Fruit fly (Drosophila melanogaster) whole organism, embryonic: ENCODE data around the gene Alg12.

Experiments used
- ATbp ChIP-seq: fragments of 200-800 bp; sonication (Bioruptor generic); optimal IDR thresholded peaks from 2 replicates; lab custom pipeline; 2017; ENCODE audit warnings: missing biosample characterization, mild to moderate bottlenecking, missing genetic modification characterization, missing genetic modification reagents
- Aef1 ChIP-seq: fragments of 200-800 bp; sonication (Bioruptor generic); IDR thresholded peaks from 3 replicates; pipeline ENCODE4 v1.3.6; 2022; ENCODE audit warnings: missing biosample characterization, missing genetic modification characterization
- CG13123 ChIP-seq: fragments of 200-800 bp; sonication (Bioruptor generic); optimal IDR thresholded peaks from 2 replicates; lab custom pipeline; 2016; ENCODE audit warnings: missing biosample characterization, missing genetic modification characterization
- CG13624 ChIP-seq: fragments of 200-800 bp; sonication (Bioruptor generic); optimal IDR thresholded peaks from 2 replicates; lab custom pipeline; 2016; ENCODE audit warnings: missing biosample characterization, missing genetic modification characterization
- CG13775 ChIP-seq: fragments of 200-800 bp; sonication (Bioruptor generic); optimal IDR thresholded peaks from 3 replicates; lab custom pipeline; 2017; ENCODE audit warnings: missing biosample characterization, mild to moderate bottlenecking, missing genetic modification characterization
- CG14441 ChIP-seq: fragments of 200-800 bp; sonication (Bioruptor generic); IDR thresholded peaks from 2 replicates; pipeline ENCODE4 v1.3.6; 2022; ENCODE audit warnings: missing biosample characterization, missing genetic modification characterization
- CG14667 ChIP-seq: fragments of 200-800 bp; sonication (Bioruptor generic); IDR thresholded peaks from 2 replicates; pipeline ENCODE4 v1.3.6; 2022; ENCODE audit warnings: missing biosample characterization, missing genetic modification characterization
- CG17829 ChIP-seq: fragments of 200-800 bp; optimal IDR thresholded peaks from 2 replicates; lab custom pipeline; 2019; ENCODE audit warnings: missing biosample characterization, mild to moderate bottlenecking, missing genetic modification characterization, moderate library complexity
- CG17912 ChIP-seq: fragments of 200-800 bp; sonication (Bioruptor generic); optimal IDR thresholded peaks from 2 replicates; lab custom pipeline; 2018; ENCODE audit warnings: missing biosample characterization, mild to moderate bottlenecking, missing genetic modification characterization
- CG2120 ChIP-seq: fragments of 200-800 bp; sonication (Bioruptor generic); optimal IDR thresholded peaks from 3 replicates; lab custom pipeline; 2016; ENCODE audit warnings: missing biosample characterization, missing genetic modification characterization
- CG2129 ChIP-seq: fragments of 200-800 bp; sonication (Bioruptor generic); IDR thresholded peaks from 2 replicates; pipeline ENCODE4 v1.3.6; 2022; ENCODE audit warnings: missing biosample characterization, missing genetic modification characterization; ENCODE audit not compliant: partially characterized antibody
- CG31365 ChIP-seq: fragments of 200-800 bp; sonication (Bioruptor generic); optimal IDR thresholded peaks from 2 replicates; lab custom pipeline; 2018; ENCODE audit warnings: missing biosample characterization, mild to moderate bottlenecking, missing genetic modification characterization
- CG33557 ChIP-seq: fragments of 200-800 bp; sonication (Bioruptor generic); optimal IDR thresholded peaks from 2 replicates; lab custom pipeline; 2019; ENCODE audit warnings: missing biosample characterization, mild to moderate bottlenecking, missing genetic modification characterization, moderate library complexity
- CG6683 ChIP-seq: fragments of 200-800 bp; sonication (Bioruptor generic); optimal IDR thresholded peaks from 2 replicates; lab custom pipeline; 2017; ENCODE audit warnings: missing biosample characterization, mild to moderate bottlenecking, missing genetic modification characterization, missing genetic modification reagents
- CG6791 ChIP-seq: fragments of 200-800 bp; sonication (Bioruptor generic); IDR thresholded peaks from 3 replicates; pipeline ENCODE4 v1.3.6; 2022; ENCODE audit warnings: missing biosample characterization, missing genetic modification characterization; ENCODE audit not compliant: partially characterized antibody
- CG7786 ChIP-seq: fragments of 200-800 bp; sonication (Bioruptor generic); optimal IDR thresholded peaks from 2 replicates; lab custom pipeline; 2016; ENCODE audit warnings: missing biosample characterization, missing genetic modification characterization
- CG7839 ChIP-seq: fragments of 200-800 bp; sonication (Bioruptor generic); optimal IDR thresholded peaks from 3 replicates; lab custom pipeline; 2018; ENCODE audit warnings: missing biosample characterization, mild to moderate bottlenecking, missing genetic modification characterization, moderate library complexity
- CG7963 ChIP-seq: fragments of 200-800 bp; sonication (Bioruptor generic); IDR thresholded peaks from 3 replicates; pipeline ENCODE4 v1.3.6; 2022; ENCODE audit warnings: missing biosample characterization, missing genetic modification characterization; ENCODE audit not compliant: partially characterized antibody
- CG9797 ChIP-seq: fragments of 200-800 bp; sonication (Bioruptor generic); optimal IDR thresholded peaks from 3 replicates; lab custom pipeline; 2018; ENCODE audit warnings: missing biosample characterization, mild to moderate bottlenecking, missing genetic modification characterization
- CoRest ChIP-seq: fragments of 200-800 bp; sonication (Bioruptor generic); optimal IDR thresholded peaks from 3 replicates; lab custom pipeline; 2018; ENCODE audit warnings: missing biosample characterization, mild to moderate bottlenecking, missing genetic modification characterization, moderate library complexity
- D19B ChIP-seq: fragments of 200-800 bp; sonication (Bioruptor generic); optimal IDR thresholded peaks from 2 replicates; lab custom pipeline; 2017; ENCODE audit warnings: missing biosample characterization, mild to moderate bottlenecking, missing genetic modification characterization
- Doc2 ChIP-seq: fragments of 200-800 bp; sonication (Bioruptor generic); IDR thresholded peaks from 2 replicates; pipeline ENCODE4 v1.3.6; 2022; ENCODE audit warnings: missing biosample characterization, missing genetic modification characterization
- ERR ChIP-seq: fragments of 200-800 bp; sonication (Bioruptor generic); optimal IDR thresholded peaks from 2 replicates; lab custom pipeline; 2016; ENCODE audit warnings: missing biosample characterization, missing genetic modification characterization
- Ets97D ChIP-seq: fragments of 200-800 bp; sonication (Bioruptor generic); optimal IDR thresholded peaks from 3 replicates; lab custom pipeline; 2016; ENCODE audit warnings: missing biosample characterization, missing genetic modification characterization
- Fer3 ChIP-seq: fragments of 200-800 bp; sonication (Bioruptor generic); optimal IDR thresholded peaks from 2 replicates; lab custom pipeline; 2018; ENCODE audit warnings: missing biosample characterization, mild to moderate bottlenecking, missing genetic modification characterization, moderate library complexity
- Oaz ChIP-seq: fragments of 200-800 bp; sonication (Bioruptor generic); IDR thresholded peaks from 2 replicates; pipeline ENCODE4 v1.3.6; 2022; ENCODE audit warnings: missing biosample characterization, missing genetic modification characterization
- PHDP ChIP-seq: fragments of 200-800 bp; sonication (Bioruptor generic); optimal IDR thresholded peaks from 3 replicates; lab custom pipeline; 2018; ENCODE audit warnings: missing biosample characterization, mild to moderate bottlenecking, missing genetic modification characterization, moderate library complexity
- Scr ChIP-seq: fragments of 200-800 bp; sonication (Bioruptor generic); IDR thresholded peaks from 2 replicates; pipeline ENCODE4 v1.3.6; 2022; ENCODE audit warnings: missing biosample characterization, missing genetic modification characterization; ENCODE audit not compliant: partially characterized antibody
- Ssrp ChIP-seq: fragments of 200-800 bp; sonication (Bioruptor generic); optimal IDR thresholded peaks from 2 replicates; lab custom pipeline; 2018; ENCODE audit warnings: missing biosample characterization, mild to moderate bottlenecking, missing genetic modification characterization, moderate library complexity
- Trl ChIP-seq, 3 experiments: fragments of >200 bp in 2 of 3; fragments of 200-800 bp in 1 of 3; sonication (Bioruptor generic) in 1 of 3; optimal IDR thresholded peaks; 2 replicates in 1 of 3; 3 replicates in 2 of 3; lab custom pipeline; 2016 to 2017; ENCODE audit warnings: missing biosample characterization in 1 of 3, missing genetic modification characterization in 1 of 3
- Xbp1 ChIP-seq: fragments of 200-800 bp; sonication (Bioruptor generic); optimal IDR thresholded peaks from 3 replicates; lab custom pipeline; 2016; ENCODE audit warnings: missing biosample characterization, mild to moderate bottlenecking, missing genetic modification characterization
- ato ChIP-seq: fragments of 200-800 bp; sonication (Bioruptor generic); IDR thresholded peaks from 2 replicates; pipeline ENCODE4 v1.3.6; 2022; ENCODE audit warnings: missing biosample characterization, missing genetic modification characterization; ENCODE audit not compliant: partially characterized antibody
- chif ChIP-seq, 2 experiments: fragments of 200-800 bp; sonication (Bioruptor generic); optimal IDR thresholded peaks; 3 replicates each; lab custom pipeline; 2016; ENCODE audit warnings: missing biosample characterization in 2 of 2, missing genetic modification characterization in 2 of 2
- croc ChIP-seq: fragments of 200-800 bp; sonication (Bioruptor generic); conservative IDR thresholded peaks from 3 replicates; pipeline ENCODE4 v1.3.6; 2022; ENCODE audit warnings: missing biosample characterization, missing genetic modification characterization
- crp ChIP-seq, 2 experiments: fragments of 200-800 bp; sonication (Bioruptor generic); optimal IDR thresholded peaks; 2 replicates in 1 of 2; 3 replicates in 1 of 2; lab custom pipeline; 2017; ENCODE audit warnings: missing biosample characterization in 2 of 2, missing genetic modification characterization in 2 of 2, mild to moderate bottlenecking in 1 of 2, moderate library complexity in 1 of 2
- fu2 ChIP-seq: fragments of 200-800 bp; sonication (Bioruptor generic); optimal IDR thresholded peaks from 2 replicates; lab custom pipeline; 2016; ENCODE audit warnings: missing biosample characterization, missing genetic modification characterization
- gcm ChIP-seq: fragments of 200-800 bp; sonication (Bioruptor generic); optimal IDR thresholded peaks from 2 replicates; lab custom pipeline; 2019; ENCODE audit warnings: missing biosample characterization, mild to moderate bottlenecking, missing genetic modification characterization, moderate library complexity
- hbn ChIP-seq: fragments of 200-800 bp; sonication (Bioruptor generic); IDR thresholded peaks from 2 replicates; pipeline ENCODE4 v1.3.6; 2022; ENCODE audit warnings: missing biosample characterization, missing genetic modification characterization; ENCODE audit not compliant: partially characterized antibody
- her ChIP-seq: fragments of 200-800 bp; sonication (Bioruptor generic); optimal IDR thresholded peaks from 2 replicates; lab custom pipeline; 2016; ENCODE audit warnings: missing biosample characterization, missing genetic modification characterization
- mirr ChIP-seq: fragments of 200-800 bp; sonication (Bioruptor generic); optimal IDR thresholded peaks from 3 replicates; lab custom pipeline; 2018; ENCODE audit warnings: missing biosample characterization, mild to moderate bottlenecking, missing genetic modification characterization
- nau ChIP-seq: fragments of 200-800 bp; sonication (Bioruptor generic); optimal IDR thresholded peaks from 3 replicates; lab custom pipeline; 2017; ENCODE audit warnings: missing biosample characterization, mild to moderate bottlenecking, missing genetic modification characterization, missing genetic modification reagents
- nerfin-2 ChIP-seq: fragments of 200-800 bp; sonication (Bioruptor generic); IDR thresholded peaks from 2 replicates; pipeline ENCODE4 v1.3.6; 2022; ENCODE audit warnings: missing biosample characterization, missing genetic modification characterization; ENCODE audit not compliant: partially characterized antibody
- nmo ChIP-seq: fragments of 200-800 bp; sonication (Bioruptor generic); optimal IDR thresholded peaks from 2 replicates; lab custom pipeline; 2018; ENCODE audit warnings: missing biosample characterization, mild to moderate bottlenecking, missing genetic modification characterization, moderate library complexity
- pan ChIP-seq, 4 experiments: fragments of >200 bp in 3 of 4; fragments of 200-800 bp in 1 of 4; sonication (Bioruptor generic) in 1 of 4; optimal IDR thresholded peaks in 3 of 4; IDR thresholded peaks in 1 of 4; 2 replicates each; pipeline versions ENCODE4 v1.3.6 to Lab custom; 2017 to 2022; ENCODE audit warnings: missing biosample characterization in 2 of 4, missing genetic modification characterization in 2 of 4, mixed read lengths in 1 of 4
- pum ChIP-seq: fragments of 200-800 bp; sonication (Bioruptor generic); optimal IDR thresholded peaks from 2 replicates; lab custom pipeline; 2016; ENCODE audit warnings: missing biosample characterization, missing genetic modification characterization
- stwl ChIP-seq: fragments of 200-800 bp; sonication (Bioruptor generic); optimal IDR thresholded peaks from 3 replicates; lab custom pipeline; 2018; ENCODE audit warnings: missing biosample characterization, mild to moderate bottlenecking, missing genetic modification characterization, moderate library complexity
- sug ChIP-seq: fragments of 200-800 bp; optimal IDR thresholded peaks from 2 replicates; lab custom pipeline; 2019; ENCODE audit warnings: missing biosample characterization, mild to moderate bottlenecking, missing genetic modification characterization, moderate library complexity
- vfl ChIP-seq: fragments of 200-800 bp; sonication (Bioruptor generic); optimal IDR thresholded peaks from 2 replicates; lab custom pipeline; 2016; ENCODE audit warnings: missing biosample characterization, missing genetic modification characterization
- vvl ChIP-seq: fragments of 200-800 bp; sonication (Bioruptor generic); IDR thresholded peaks from 2 replicates; pipeline ENCODE4 v1.3.6; 2022; ENCODE audit warnings: missing biosample characterization, missing genetic modification characterization

Gene Alg12

DNA sequence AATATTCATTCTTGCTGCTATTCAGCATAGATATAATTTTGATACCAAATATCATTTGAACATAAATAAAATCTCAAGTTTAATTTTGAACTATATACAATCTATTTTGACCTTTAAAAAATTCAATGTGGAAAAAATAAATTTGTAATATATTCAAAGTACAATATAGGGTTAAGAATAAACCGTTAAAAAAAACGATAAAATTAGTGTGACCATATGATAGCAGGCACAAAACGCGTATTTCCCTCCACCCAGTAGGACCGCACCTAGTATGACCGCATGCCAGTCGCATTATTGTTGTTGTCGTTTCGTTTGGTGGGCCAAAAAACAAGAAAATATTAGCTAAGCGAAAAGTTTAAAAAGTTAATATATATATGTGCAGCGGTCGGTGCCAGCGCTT, 36.7 kb downstream of the Alg12 start, which contains the start of gene CG8516 (continued):
- TF ChIP-seq fu2 (GFP tag; lab: Kevin White, UChicago) (no peak), pum (GFP tag; lab: Kevin White, UChicago) (no peak), CG14667 (GFP tag; lab: Robert Waterston, UW) (no peak), PHDP (tag; lab: Kevin White, UChicago) (peak; percentile 6), nmo (GFP tag; lab: Kevin White, UChicago) (peak; percentile 36), Aef1 (GFP tag; lab: Robert Waterston, UW) (peak; percentile 67), CG2129 (GFP tag; lab: Robert Waterston, UW) (no peak), CG2120 (GFP tag; lab: Kevin White, UChicago) (peak; percentile 41), CG7786 (GFP tag; lab: Kevin White, UChicago) (no peak), vvl (GFP tag; lab: Robert Waterston, UW) (peak; percentile 32; the same call in 1 of the 2 replicates), nau (no peak), CG13775 (GFP tag; lab: Kevin White, UChicago) (no peak), Oaz (GFP tag; lab: Robert Waterston, UW) (no peak), CG17829 (tag; lab: Kevin White, UChicago) (peak; percentile 39), crp (GFP tag; optimal IDR thresholded peaks at IDR 0.05; lab: Kevin White, UChicago) (no peak), gcm (GFP tag; lab: Kevin White, UChicago) (no peak), Xbp1 (GFP tag; lab: Kevin White, UChicago) (no peak), chif (GFP tag; optimal IDR thresholded peaks at IDR 0.05; lab: Kevin White, UChicago) (no peak), her (GFP tag; lab: Kevin White, UChicago) (no peak), CG31365 (tag; lab: Kevin White, UChicago) (no peak), Ssrp (tag; lab: Kevin White, UChicago) (no peak), sug (tag; lab: Kevin White, UChicago) (peak; percentile 32), CG6791 (GFP tag; lab: Robert Waterston, UW) (no peak), CG9797 (GFP tag; lab: Kevin White, UChicago) (peak; percentile 93), CG7963 (GFP tag; lab: Robert Waterston, UW) (no peak), Doc2 (GFP tag; lab: Robert Waterston, UW) (no peak), stwl (peak; percentile 81), Scr (no peak), CoRest (tag; lab: Kevin White, UChicago) (peak; percentile 53), croc (GFP tag; lab: Robert Waterston, UW) (no peak), ATbp (no peak), ato (GFP tag; lab: Robert Waterston, UW) (no peak), Fer3 (tag; lab: Kevin White, UChicago) (no peak), D19B (GFP tag; lab: Kevin White, UChicago) (no peak), CG13123 (GFP tag; lab: Kevin White, UChicago) (no peak), CG33557 (GFP tag; lab: Kevin White, UChicago) (no peak), CG14441 (GFP tag; lab: Robert Waterston, UW) (no peak), hbn (no peak), CG17912 (peak; percentile 0), CG13624 (GFP tag; lab: Kevin White, UChicago) (no peak), CG7839 (tag; lab: Kevin White, UChicago) (no peak), Trl (optimal IDR thresholded peaks at IDR 0.05; lab: Kevin White, UChicago) (no peak), Trl (GFP tag; optimal IDR thresholded peaks at IDR 0.05; lab: Kevin White, UChicago) (no peak), Ets97D (peak; percentile 43), vfl (no peak), ERR (no peak), mirr (GFP tag; lab: Kevin White, UChicago) (no peak), CG6683 (GFP tag; lab: Kevin White, UChicago) (no peak), pan (optimal IDR thresholded peaks at IDR 0.05; lab: Kevin White, UChicago) (no peak), pan (GFP tag; optimal IDR thresholded peaks at IDR 0.05 in 1 of 2, IDR thresholded peaks at IDR 0.05 in 1 of 2) (no peak), nerfin-2 (GFP tag; lab: Robert Waterston, UW) (no peak)
